Worm (Caenorhabditis elegans): ENCODE data around the gene R02D5.10.

R02D5.10 gene

DNA sequence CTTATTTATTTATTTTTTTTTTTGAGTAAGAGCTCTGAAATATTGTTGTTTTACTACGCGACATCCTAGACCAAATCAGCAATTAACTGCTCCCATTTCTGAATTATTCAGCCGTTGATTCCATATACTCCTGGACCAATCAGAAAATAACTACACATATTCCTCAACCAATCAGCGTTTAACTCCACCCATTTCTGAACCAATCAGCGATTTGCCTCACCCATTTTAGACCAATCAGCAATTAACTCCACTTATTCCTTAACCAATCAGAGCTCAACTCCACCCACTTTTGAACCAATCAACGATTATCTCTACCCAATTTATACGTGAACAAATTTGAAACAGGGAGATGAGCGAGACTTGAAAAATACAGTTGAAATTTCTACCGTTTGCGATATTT, 11.6 kb downstream of the R02D5.10 start:
- no peak for TF ChIP-seq klf-2 (GFP tag; conservative IDR thresholded peaks at IDR 0.05)
- TF ChIP-seq cog-1 (tag; optimal IDR thresholded peaks at IDR 0.05), result no peak

DNA sequence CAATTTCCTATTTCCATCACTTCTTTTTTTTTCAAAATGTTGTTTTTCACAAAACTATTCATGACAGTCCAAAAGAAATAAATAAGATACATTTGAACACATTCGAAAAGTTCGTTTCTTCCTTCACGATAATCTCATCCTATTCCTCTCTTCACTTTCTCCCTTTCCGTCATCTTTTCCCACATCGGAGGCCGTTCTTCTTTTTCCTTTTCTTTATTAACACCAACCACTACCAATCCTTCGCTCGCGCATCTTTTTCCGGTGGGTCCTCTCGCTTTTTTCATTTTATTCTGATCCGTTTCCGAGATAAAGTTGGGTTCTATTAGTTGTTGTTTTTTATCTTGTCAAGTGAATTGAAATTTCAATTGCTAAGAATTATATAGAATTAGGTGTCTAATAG, 13.4 kb downstream of the R02D5.10 start:
- TF ChIP-seq ztf-23 (GFP tag; IDR thresholded peaks at IDR 0.05), result no peak
- no peak for TF ChIP-seq ztf-29 (GFP tag; IDR thresholded peaks at IDR 0.05)
- no peak for TF ChIP-seq med-1 (GFP tag; optimal IDR thresholded peaks at IDR 0.05; ENCODE audit: insufficient read depth)
- no peak for TF ChIP-seq tab-1 (GFP tag; IDR thresholded peaks at IDR 0.05)
- TF ChIP-seq flt-1 (GFP tag; IDR thresholded peaks at IDR 0.05), result no peak

DNA sequence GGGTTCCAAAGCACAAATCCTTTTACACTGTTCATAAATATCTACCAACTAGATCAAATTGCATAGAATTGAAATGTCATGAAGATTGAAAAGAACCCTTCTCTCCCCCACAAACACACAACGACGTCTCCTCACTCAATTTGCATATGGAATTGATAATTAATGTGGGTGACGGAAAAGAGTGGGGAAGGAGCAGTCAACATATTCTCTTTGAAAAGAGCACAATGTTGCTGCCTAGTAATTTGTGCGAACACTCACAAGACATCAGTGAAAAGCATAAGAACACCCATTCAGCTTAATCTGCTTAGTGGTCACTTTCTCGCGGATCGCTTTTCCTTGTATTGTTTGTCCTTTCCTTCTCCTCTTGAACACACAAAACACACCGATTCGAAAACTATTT, 14.4 kb downstream of the R02D5.10 start:
- TF ChIP-seq cog-1 (tag; optimal IDR thresholded peaks at IDR 0.05) (no peak), ztf-29 (GFP tag; IDR thresholded peaks at IDR 0.05) (no peak), flt-1 (GFP tag; IDR thresholded peaks at IDR 0.05) (no peak), klf-2 (GFP tag; conservative IDR thresholded peaks at IDR 0.05) (no peak), ref-1 (GFP tag; conservative IDR thresholded peaks at IDR 0.05) (no peak), tab-1 (GFP tag; IDR thresholded peaks at IDR 0.05) (no peak), T22C8.4 (GFP tag; IDR thresholded peaks at IDR 0.05) (no peak), med-1 (GFP tag; optimal IDR thresholded peaks at IDR 0.05; ENCODE audit: insufficient read depth) (no peak), ztf-23 (GFP tag; IDR thresholded peaks at IDR 0.05) (no peak)

DNA sequence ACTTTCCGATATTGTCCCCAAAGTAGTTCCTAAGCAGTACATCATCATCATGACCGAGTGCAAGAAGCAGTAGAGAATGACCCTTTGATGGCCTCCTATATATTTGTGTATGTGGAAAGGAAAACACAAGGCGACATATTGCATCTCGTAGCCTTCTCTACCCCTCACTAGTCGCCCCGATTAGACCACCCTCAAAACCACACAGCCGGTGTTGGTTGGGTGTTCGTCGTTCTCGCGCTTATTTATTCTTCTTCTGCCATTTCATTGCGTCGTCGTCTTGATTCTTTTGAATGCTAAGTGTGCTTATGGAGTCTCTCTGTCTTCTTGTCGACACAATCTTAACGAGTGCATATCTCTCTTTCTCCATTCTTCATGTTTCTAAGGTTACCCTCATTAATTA, 16.1 kb downstream of the R02D5.10 start:
- TF ChIP-seq flt-1 (GFP tag; IDR thresholded peaks at IDR 0.05), result peak; percentile 61; the same call in 1 of the 2 replicates
- no peak for TF ChIP-seq tab-1 (GFP tag; IDR thresholded peaks at IDR 0.05)
- TF ChIP-seq ref-1 (GFP tag; conservative IDR thresholded peaks at IDR 0.05), result no peak
- peak; percentile 34 for TF ChIP-seq cog-1 (tag; optimal IDR thresholded peaks at IDR 0.05)
- TF ChIP-seq med-1 (GFP tag; optimal IDR thresholded peaks at IDR 0.05; ENCODE audit: insufficient read depth), result no peak

DNA sequence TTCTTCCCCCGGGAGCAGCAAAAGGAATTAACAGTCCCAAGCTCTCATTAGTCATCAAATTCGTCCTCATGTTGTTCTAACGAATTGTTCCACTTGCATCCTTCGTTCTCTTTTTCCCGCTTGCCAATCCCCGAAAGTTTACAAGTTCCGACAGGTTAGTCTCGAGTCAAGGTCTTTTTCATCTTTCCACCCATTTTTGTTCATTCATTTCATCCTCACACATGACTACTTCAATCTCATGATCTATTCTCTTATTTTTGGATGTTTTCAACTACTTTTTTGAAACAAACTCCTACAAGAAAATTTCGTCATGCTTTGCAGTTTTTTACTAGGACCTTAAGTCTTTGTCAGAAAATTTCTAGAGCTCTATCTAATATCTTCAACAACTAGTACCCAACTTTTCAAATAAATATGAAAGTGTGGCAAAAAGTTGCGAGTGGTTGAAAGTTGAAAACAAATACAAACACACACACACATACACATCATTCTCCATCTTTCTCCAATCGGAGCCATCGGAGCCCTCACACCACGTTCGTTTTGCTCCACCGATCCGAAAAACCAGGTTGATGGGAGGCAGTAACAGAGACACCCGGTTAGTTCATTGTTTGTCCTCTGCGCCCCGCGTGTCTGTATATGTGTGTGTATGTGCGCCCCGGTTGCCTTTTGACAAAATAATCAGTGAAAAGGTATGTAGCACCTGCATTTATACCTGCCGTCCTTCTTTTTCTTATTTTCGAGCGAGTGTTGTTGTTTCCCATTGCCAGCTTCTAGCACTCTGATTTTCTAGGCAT, 17.2 kb downstream of the R02D5.10 start:
- TF ChIP-seq med-1 (GFP tag; optimal IDR thresholded peaks at IDR 0.05; ENCODE audit: insufficient read depth), result no peak
- TF ChIP-seq ref-1 (GFP tag; conservative IDR thresholded peaks at IDR 0.05), result no peak
- TF ChIP-seq tab-1 (GFP tag; IDR thresholded peaks at IDR 0.05), result no peak
- no peak for TF ChIP-seq ztf-29 (GFP tag; IDR thresholded peaks at IDR 0.05)
- no peak for TF ChIP-seq cog-1 (tag; optimal IDR thresholded peaks at IDR 0.05)
- no peak for TF ChIP-seq klf-2 (GFP tag; conservative IDR thresholded peaks at IDR 0.05)
- TF ChIP-seq flt-1 (GFP tag; IDR thresholded peaks at IDR 0.05), result no peak

DNA sequence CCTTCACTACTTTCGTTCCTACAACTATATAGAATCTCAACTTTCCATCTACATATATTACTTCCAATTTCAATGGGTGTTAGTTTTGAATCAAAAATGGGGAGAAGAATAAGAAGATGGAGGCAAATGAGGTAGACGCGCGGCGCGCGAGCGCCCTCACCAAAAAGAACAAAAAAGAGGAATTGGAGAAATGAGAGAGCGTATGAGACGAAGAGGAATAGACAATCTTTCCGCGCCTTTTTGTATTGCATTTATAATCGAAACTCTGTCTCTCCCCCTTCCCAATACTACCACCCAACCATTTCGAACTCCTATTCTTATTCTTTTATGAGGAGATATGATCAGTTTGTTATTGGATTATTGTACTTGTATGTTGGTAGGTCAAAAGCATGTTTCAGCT, 18.5 kb downstream of the R02D5.10 start:
- TF ChIP-seq klf-2 (GFP tag; conservative IDR thresholded peaks at IDR 0.05) (no peak), flt-1 (GFP tag; IDR thresholded peaks at IDR 0.05) (no peak), ztf-23 (GFP tag; IDR thresholded peaks at IDR 0.05) (no peak), tab-1 (GFP tag; IDR thresholded peaks at IDR 0.05) (no peak), ztf-29 (GFP tag; IDR thresholded peaks at IDR 0.05) (no peak), med-1 (GFP tag; optimal IDR thresholded peaks at IDR 0.05; ENCODE audit: insufficient read depth) (no peak), cog-1 (tag; optimal IDR thresholded peaks at IDR 0.05) (no peak), ref-1 (GFP tag; conservative IDR thresholded peaks at IDR 0.05) (no peak), T22C8.4 (GFP tag; IDR thresholded peaks at IDR 0.05) (no peak)

DNA sequence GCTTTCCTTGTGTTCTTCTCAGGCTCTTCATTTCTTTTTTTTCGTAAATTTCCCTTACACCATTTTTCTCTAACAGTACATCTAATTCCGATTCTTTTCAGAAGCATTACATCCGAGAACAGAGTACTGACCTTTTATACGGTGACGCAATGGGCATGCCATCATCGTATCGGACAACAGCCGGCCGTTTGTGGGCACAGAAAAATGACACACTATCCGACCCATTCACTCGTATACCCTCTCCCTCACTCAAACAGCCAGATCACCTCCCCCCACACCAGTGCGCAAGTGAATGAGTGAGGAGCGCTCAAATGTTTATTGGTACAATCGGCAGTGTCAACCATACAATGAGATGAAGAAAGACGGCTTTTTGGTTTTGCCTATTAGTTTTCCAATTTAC, 19.0 kb downstream of the R02D5.10 start, which contains the start of gene R02D5.24:
TSS of gene R02D5.24 (plus strand) at position 205 of the 400 bp plus-strand sequence.
- no peak for TF ChIP-seq klf-2 (GFP tag; conservative IDR thresholded peaks at IDR 0.05)
- TF ChIP-seq ztf-29 (GFP tag; IDR thresholded peaks at IDR 0.05), result no peak
- TF ChIP-seq flt-1 (GFP tag; IDR thresholded peaks at IDR 0.05), result 0 out of 2 replicates have a peak, but pooled peaks have one; percentile 15

DNA sequence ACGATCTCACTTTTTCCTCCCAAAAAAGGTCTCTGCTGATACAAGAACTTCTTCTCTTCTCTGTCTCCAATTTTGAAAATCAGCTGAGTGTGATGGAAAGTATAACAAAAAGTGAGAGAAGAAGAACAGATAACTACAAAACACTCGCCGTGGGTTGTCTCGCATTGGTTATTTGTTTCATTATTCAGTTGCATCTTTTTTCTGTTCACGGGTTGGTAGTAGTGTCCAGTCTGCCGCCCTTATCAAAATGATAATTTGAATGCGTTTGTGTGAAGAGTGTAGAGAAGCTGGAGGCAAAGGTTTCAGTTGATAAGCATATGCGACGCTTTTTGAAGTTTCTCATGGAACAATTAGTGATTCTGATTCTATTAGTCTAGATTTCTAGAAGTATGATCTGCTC, 21.0 kb downstream of the R02D5.10 start:
- TF ChIP-seq cog-1 (tag; optimal IDR thresholded peaks at IDR 0.05) (no peak), klf-2 (GFP tag; conservative IDR thresholded peaks at IDR 0.05) (no peak), ztf-23 (GFP tag; IDR thresholded peaks at IDR 0.05) (no peak), ztf-29 (GFP tag; IDR thresholded peaks at IDR 0.05) (no peak)

DNA sequence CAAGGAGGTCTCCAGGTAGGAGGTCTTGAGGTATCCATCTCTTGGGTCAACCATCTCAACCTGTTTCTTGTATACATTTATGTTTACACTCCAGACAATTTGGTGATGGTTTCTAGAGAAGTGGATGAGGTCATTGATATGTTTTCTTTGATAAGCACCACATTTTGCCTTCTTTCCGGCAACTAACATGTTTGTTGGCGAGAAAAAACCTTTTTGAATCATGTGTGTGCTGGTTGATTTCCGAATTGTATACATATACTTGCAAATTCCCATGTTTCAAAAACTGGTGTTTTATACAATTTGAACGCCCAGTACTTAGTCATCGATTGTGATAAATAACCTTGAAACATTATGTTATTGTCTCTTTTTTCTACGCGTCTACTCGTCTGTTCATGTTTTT, 22.0 kb downstream of the R02D5.10 start:
- no peak for TF ChIP-seq ztf-29 (GFP tag; IDR thresholded peaks at IDR 0.05)
- no peak for TF ChIP-seq ztf-23 (GFP tag; IDR thresholded peaks at IDR 0.05)
- no peak for TF ChIP-seq ref-1 (GFP tag; conservative IDR thresholded peaks at IDR 0.05)
- no peak for TF ChIP-seq flt-1 (GFP tag; IDR thresholded peaks at IDR 0.05)
- no peak for TF ChIP-seq tab-1 (GFP tag; IDR thresholded peaks at IDR 0.05)
- TF ChIP-seq T22C8.4 (GFP tag; IDR thresholded peaks at IDR 0.05), result no peak
- no peak for TF ChIP-seq klf-2 (GFP tag; conservative IDR thresholded peaks at IDR 0.05)

DNA sequence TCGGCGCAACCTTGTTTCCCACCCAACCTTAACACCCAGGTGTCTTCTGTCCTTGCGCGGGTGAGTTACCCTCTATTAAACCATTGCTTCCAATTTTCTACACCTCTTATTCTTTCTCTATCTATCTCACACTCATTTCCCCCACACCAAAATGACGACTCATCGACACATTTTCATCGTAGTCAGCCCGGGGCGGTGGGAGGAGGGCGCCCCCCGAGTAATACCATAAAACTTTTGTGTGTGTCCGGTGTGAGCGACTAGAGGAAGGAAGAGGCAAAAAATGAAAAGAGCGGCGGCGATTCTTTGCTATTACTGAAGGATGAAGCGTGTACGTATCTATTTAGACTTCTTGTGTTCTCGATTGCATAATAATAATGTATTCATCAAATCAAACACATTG, 22.7 kb downstream of the R02D5.10 start:
- TF ChIP-seq tab-1 (GFP tag; IDR thresholded peaks at IDR 0.05), result no peak
- TF ChIP-seq klf-2 (GFP tag; conservative IDR thresholded peaks at IDR 0.05), result no peak
- TF ChIP-seq ztf-23 (GFP tag; IDR thresholded peaks at IDR 0.05), result no peak
- no peak for TF ChIP-seq T22C8.4 (GFP tag; IDR thresholded peaks at IDR 0.05)
- no peak for TF ChIP-seq cog-1 (tag; optimal IDR thresholded peaks at IDR 0.05)
- no peak for TF ChIP-seq ref-1 (GFP tag; conservative IDR thresholded peaks at IDR 0.05)
- TF ChIP-seq ztf-29 (GFP tag; IDR thresholded peaks at IDR 0.05), result no peak
- no peak for TF ChIP-seq med-1 (GFP tag; optimal IDR thresholded peaks at IDR 0.05; ENCODE audit: insufficient read depth)

DNA sequence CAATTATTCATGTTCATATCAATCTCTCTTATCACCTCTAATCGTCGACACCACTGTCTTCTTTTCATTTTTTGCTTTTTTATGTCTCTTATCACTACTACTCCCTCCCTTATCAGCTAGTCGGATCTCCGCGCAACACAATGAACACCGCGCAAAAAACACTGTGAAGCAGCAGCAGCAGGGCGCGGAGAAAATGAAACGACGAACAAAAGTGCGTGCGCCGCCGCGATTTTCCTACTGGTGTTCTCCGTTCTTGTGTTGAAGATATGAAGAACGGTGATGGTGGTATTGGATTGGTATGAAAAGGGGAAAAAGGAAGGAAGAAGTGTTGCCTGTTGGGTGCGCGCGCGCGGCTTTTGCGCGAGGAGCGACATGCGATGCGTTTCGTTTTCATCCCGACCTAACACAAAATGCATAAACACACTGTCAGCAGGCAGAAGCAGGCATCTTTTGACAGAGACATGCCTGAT, 23.7 kb downstream of the R02D5.10 start:
- TF ChIP-seq T22C8.4 (GFP tag; IDR thresholded peaks at IDR 0.05) (no peak), flt-1 (GFP tag; IDR thresholded peaks at IDR 0.05) (no peak), ztf-23 (GFP tag; IDR thresholded peaks at IDR 0.05) (0 out of 2 replicates have a peak, but pooled peaks have one; percentile 55), cog-1 (tag; optimal IDR thresholded peaks at IDR 0.05) (peak; percentile 51), klf-2 (GFP tag; conservative IDR thresholded peaks at IDR 0.05) (no peak), ztf-29 (GFP tag; IDR thresholded peaks at IDR 0.05) (peak; percentile 60; the same call in 1 of the 2 replicates)

Measured in whole organism, midembryonic.